Fruit fly (Drosophila melanogaster) whole organism, embryonic: ENCODE results near the gene CG14515.

Experiments used
- Ada2b ChIP-seq: fragments of 200-800 bp; sonication (Bioruptor generic); IDR thresholded peaks from 2 replicates; pipeline ENCODE4 v1.3.6; 2022; ENCODE audit warnings: missing biosample characterization, missing genetic modification characterization
- Adf1 ChIP-seq: fragments of 200-800 bp; sonication (Bioruptor generic); IDR thresholded peaks from 2 replicates; pipeline ENCODE4 v1.3.6; 2022; ENCODE audit warnings: missing biosample characterization, missing genetic modification characterization
- B-H2 ChIP-seq: fragments of 200-800 bp; sonication (Bioruptor generic); optimal IDR thresholded peaks from 2 replicates; lab custom pipeline; 2018; ENCODE audit warnings: missing biosample characterization, mild to moderate bottlenecking, missing genetic modification characterization
- C15 ChIP-seq: fragments of 200-800 bp; sonication (Bioruptor generic); IDR thresholded peaks from 3 replicates; pipeline ENCODE4 v1.3.6; 2022; ENCODE audit warnings: missing biosample characterization, missing genetic modification characterization
- CG10147 ChIP-seq: fragments of 200-800 bp; sonication (Bioruptor generic); optimal IDR thresholded peaks from 2 replicates; lab custom pipeline; 2019; ENCODE audit warnings: missing biosample characterization, mild to moderate bottlenecking, missing genetic modification characterization, moderate library complexity
- CG10565 ChIP-seq: fragments of 200-800 bp; sonication (Bioruptor generic); optimal IDR thresholded peaks from 3 replicates; lab custom pipeline; 2016; ENCODE audit warnings: missing biosample characterization, mild to moderate bottlenecking, missing genetic modification characterization
- CG10979 ChIP-seq: fragments of 200-800 bp; sonication (Bioruptor generic); optimal IDR thresholded peaks from 2 replicates; lab custom pipeline; 2018; ENCODE audit warnings: missing biosample characterization, mild to moderate bottlenecking, missing genetic modification characterization, moderate library complexity
- CG11247 ChIP-seq: fragments of 200-800 bp; sonication (Bioruptor generic); IDR thresholded peaks from 2 replicates; pipeline ENCODE4 v1.3.6; 2022; ENCODE audit warnings: missing biosample characterization, missing genetic modification characterization
- CG11560 ChIP-seq: fragments of 200-800 bp; sonication (Bioruptor generic); IDR thresholded peaks from 3 replicates; pipeline ENCODE4 v1.3.6; 2022; ENCODE audit warnings: missing biosample characterization, missing genetic modification characterization
- CG14014 ChIP-seq: fragments of 200-800 bp; sonication (Bioruptor generic); IDR thresholded peaks from 2 replicates; pipeline ENCODE4 v1.3.6; 2022; ENCODE audit warnings: missing biosample characterization, missing genetic modification characterization
- CG14441 ChIP-seq: fragments of 200-800 bp; sonication (Bioruptor generic); IDR thresholded peaks from 2 replicates; pipeline ENCODE4 v1.3.6; 2022; ENCODE audit warnings: missing biosample characterization, missing genetic modification characterization
- CG15601 ChIP-seq: fragments of 200-800 bp; sonication (Bioruptor generic); optimal IDR thresholded peaks from 3 replicates; lab custom pipeline; 2019; ENCODE audit warnings: missing biosample characterization, mild to moderate bottlenecking, missing genetic modification characterization, moderate library complexity
- CG1647 ChIP-seq: fragments of 200-800 bp; sonication (Bioruptor generic); optimal IDR thresholded peaks from 3 replicates; lab custom pipeline; 2016; ENCODE audit warnings: missing biosample characterization, missing genetic modification characterization
- CG17186 ChIP-seq: fragments of 200-800 bp; sonication (Bioruptor generic); optimal IDR thresholded peaks from 3 replicates; lab custom pipeline; 2017; ENCODE audit warnings: missing biosample characterization, missing genetic modification reagents, missing genetic modification characterization
- CG17328 ChIP-seq: fragments of 200-800 bp; sonication (Bioruptor generic); IDR thresholded peaks from 2 replicates; pipeline ENCODE4 v1.3.6; 2022; ENCODE audit warnings: missing biosample characterization, missing genetic modification characterization
- CG17912 ChIP-seq: fragments of 200-800 bp; sonication (Bioruptor generic); optimal IDR thresholded peaks from 2 replicates; lab custom pipeline; 2018; ENCODE audit warnings: missing biosample characterization, mild to moderate bottlenecking, missing genetic modification characterization
- CG18262 ChIP-seq: fragments of 200-800 bp; optimal IDR thresholded peaks from 3 replicates; lab custom pipeline; 2019; ENCODE audit warnings: missing biosample characterization, mild to moderate bottlenecking, missing genetic modification characterization, moderate library complexity
- CG30403 ChIP-seq: fragments of 200-800 bp; sonication (Bioruptor generic); optimal IDR thresholded peaks from 3 replicates; lab custom pipeline; 2016; ENCODE audit warnings: missing biosample characterization, missing genetic modification characterization
- CG30431 ChIP-seq: fragments of 200-800 bp; sonication (Bioruptor generic); optimal IDR thresholded peaks from 2 replicates; lab custom pipeline; 2017; ENCODE audit warnings: missing biosample characterization, missing genetic modification characterization
- CG4424 ChIP-seq: fragments of 200-800 bp; sonication (Bioruptor generic); optimal IDR thresholded peaks from 3 replicates; lab custom pipeline; 2016; ENCODE audit warnings: missing biosample characterization, missing genetic modification characterization
- CG6854 ChIP-seq: fragments of 200-800 bp; sonication (Bioruptor generic); optimal IDR thresholded peaks from 3 replicates; lab custom pipeline; 2017; ENCODE audit warnings: missing biosample characterization, mild to moderate bottlenecking, missing genetic modification characterization
- CG7271 ChIP-seq: fragments of 200-800 bp; sonication (Bioruptor generic); optimal IDR thresholded peaks from 2 replicates; lab custom pipeline; 2018; ENCODE audit warnings: missing biosample characterization, mild to moderate bottlenecking, missing genetic modification characterization, moderate library complexity
- CG7987 ChIP-seq: fragments of 200-800 bp; sonication (Bioruptor generic); optimal IDR thresholded peaks from 2 replicates; lab custom pipeline; 2018; ENCODE audit warnings: missing biosample characterization, mild to moderate bottlenecking, missing genetic modification characterization, moderate library complexity
- CG9817 ChIP-seq: fragments of 200-800 bp; sonication (Bioruptor generic); optimal IDR thresholded peaks from 2 replicates; lab custom pipeline; 2018; ENCODE audit warnings: missing biosample characterization, mild to moderate bottlenecking, missing genetic modification characterization, moderate library complexity
- Dref ChIP-seq: fragments of 200-800 bp; sonication (Bioruptor generic); IDR thresholded peaks from 2 replicates; pipeline ENCODE4 v1.3.6; 2022; ENCODE audit warnings: missing biosample characterization, missing genetic modification characterization
- E2f1 ChIP-seq: fragments of 200-800 bp; sonication (Bioruptor generic); IDR thresholded peaks from 2 replicates; pipeline ENCODE4 v1.3.6; 2022; ENCODE audit warnings: missing biosample characterization, missing genetic modification characterization
- H2.0 ChIP-seq: fragments of 200-800 bp; sonication (Bioruptor generic); IDR thresholded peaks from 2 replicates; pipeline ENCODE4 v1.3.6; 2022; ENCODE audit warnings: missing biosample characterization, missing genetic modification characterization
- Jarid2 ChIP-seq: fragments of 200-800 bp; sonication (Bioruptor generic); optimal IDR thresholded peaks from 3 replicates; lab custom pipeline; 2017; ENCODE audit warnings: mild to moderate bottlenecking, missing biosample characterization, missing genetic modification reagents, missing genetic modification characterization
- Max ChIP-seq: fragments of 200-800 bp; sonication (Bioruptor generic); optimal IDR thresholded peaks from 2 replicates; lab custom pipeline; 2016; ENCODE audit warnings: missing biosample characterization, mild to moderate bottlenecking, missing genetic modification characterization
- Spps ChIP-seq: fragments of 200-800 bp; sonication (Bioruptor generic); optimal IDR thresholded peaks from 2 replicates; lab custom pipeline; 2018; ENCODE audit warnings: missing biosample characterization, mild to moderate bottlenecking, missing genetic modification characterization
- Xrp1 ChIP-seq: fragments of 200-800 bp; sonication (Bioruptor generic); IDR thresholded peaks from 2 replicates; pipeline ENCODE4 v1.3.6; 2022; ENCODE audit warnings: missing biosample characterization, missing genetic modification characterization
- YL-1 ChIP-seq: fragments of 200-800 bp; sonication (Bioruptor generic); optimal IDR thresholded peaks from 3 replicates; lab custom pipeline; 2017; ENCODE audit warnings: missing biosample characterization, mild to moderate bottlenecking, missing genetic modification characterization
- croc ChIP-seq: fragments of 200-800 bp; sonication (Bioruptor generic); conservative IDR thresholded peaks from 3 replicates; pipeline ENCODE4 v1.3.6; 2022; ENCODE audit warnings: missing biosample characterization, missing genetic modification characterization
- emc ChIP-seq: fragments of 200-800 bp; sonication (Bioruptor generic); optimal IDR thresholded peaks from 2 replicates; lab custom pipeline; 2016; ENCODE audit warnings: missing biosample characterization, missing genetic modification characterization
- ewg ChIP-seq: fragments of 200-800 bp; sonication (Bioruptor generic); optimal IDR thresholded peaks from 3 replicates; lab custom pipeline; 2017; ENCODE audit warnings: mild to moderate bottlenecking, missing biosample characterization, missing genetic modification reagents, missing genetic modification characterization
- fd102C ChIP-seq: fragments of 200-800 bp; sonication (Bioruptor generic); optimal IDR thresholded peaks from 2 replicates; lab custom pipeline; 2018; ENCODE audit warnings: missing biosample characterization, mild to moderate bottlenecking, missing genetic modification characterization, moderate library complexity
- fd3F ChIP-seq: fragments of 200-800 bp; sonication (Bioruptor generic); optimal IDR thresholded peaks from 2 replicates; lab custom pipeline; 2018; ENCODE audit warnings: missing biosample characterization, mild to moderate bottlenecking, missing genetic modification characterization, moderate library complexity
- gcm2 ChIP-seq: fragments of 200-800 bp; sonication (Bioruptor generic); optimal IDR thresholded peaks from 2 replicates; lab custom pipeline; 2016; ENCODE audit warnings: missing biosample characterization, missing genetic modification characterization
- grn ChIP-seq: fragments of 200-800 bp; sonication (Bioruptor generic); optimal IDR thresholded peaks from 3 replicates; lab custom pipeline; 2017; ENCODE audit warnings: missing biosample characterization, missing genetic modification characterization
- hb ChIP-seq: fragments of 200-800 bp; sonication (Bioruptor generic); IDR thresholded peaks from 3 replicates; pipeline ENCODE4 v1.3.6; 2022; ENCODE audit warnings: missing biosample characterization, missing genetic modification characterization; ENCODE audit not compliant: partially characterized antibody
- jigr1 ChIP-seq: fragments of 200-800 bp; sonication (Bioruptor generic); IDR thresholded peaks from 3 replicates; pipeline ENCODE4 v1.3.6; 2022; ENCODE audit warnings: missing biosample characterization, missing genetic modification characterization
- knrl ChIP-seq: fragments of 200-800 bp; sonication (Bioruptor generic); IDR thresholded peaks from 3 replicates; pipeline ENCODE4 v1.3.6; 2022; ENCODE audit warnings: missing biosample characterization, missing genetic modification characterization; ENCODE audit not compliant: partially characterized antibody
- pho ChIP-seq: fragments of 200-800 bp; sonication (Bioruptor generic); optimal IDR thresholded peaks from 2 replicates; lab custom pipeline; 2016; ENCODE audit warnings: missing biosample characterization, missing genetic modification characterization
- pros ChIP-seq: fragments of 200-800 bp; sonication (Bioruptor generic); optimal IDR thresholded peaks from 3 replicates; lab custom pipeline; 2019; ENCODE audit warnings: missing biosample characterization, mild to moderate bottlenecking, missing genetic modification characterization, moderate library complexity
- pzg ChIP-seq: fragments of 200-800 bp; sonication (Bioruptor generic); optimal IDR thresholded peaks from 3 replicates; lab custom pipeline; 2018; ENCODE audit warnings: missing biosample characterization, mild to moderate bottlenecking, missing genetic modification characterization, moderate library complexity
- sd ChIP-seq: fragments of 200-800 bp; sonication (Bioruptor generic); optimal IDR thresholded peaks from 3 replicates; lab custom pipeline; 2018; ENCODE audit warnings: missing biosample characterization, mild to moderate bottlenecking, missing genetic modification characterization, moderate library complexity
- sr ChIP-seq: fragments of 200-800 bp; sonication (Bioruptor generic); IDR thresholded peaks from 3 replicates; pipeline ENCODE4 v1.3.6; 2022; ENCODE audit warnings: missing biosample characterization, missing genetic modification characterization
- tio ChIP-seq: fragments of 200-800 bp; sonication (Bioruptor generic); optimal IDR thresholded peaks from 2 replicates; lab custom pipeline; 2017; ENCODE audit warnings: missing biosample characterization, missing genetic modification characterization, inconsistent platforms
- zen2 ChIP-seq: fragments of 200-800 bp; sonication (Bioruptor generic); IDR thresholded peaks from 3 replicates; pipeline ENCODE4 v1.3.6; 2022; ENCODE audit warnings: missing biosample characterization, missing genetic modification characterization; ENCODE audit not compliant: partially characterized antibody

CG14515 gene

DNA sequence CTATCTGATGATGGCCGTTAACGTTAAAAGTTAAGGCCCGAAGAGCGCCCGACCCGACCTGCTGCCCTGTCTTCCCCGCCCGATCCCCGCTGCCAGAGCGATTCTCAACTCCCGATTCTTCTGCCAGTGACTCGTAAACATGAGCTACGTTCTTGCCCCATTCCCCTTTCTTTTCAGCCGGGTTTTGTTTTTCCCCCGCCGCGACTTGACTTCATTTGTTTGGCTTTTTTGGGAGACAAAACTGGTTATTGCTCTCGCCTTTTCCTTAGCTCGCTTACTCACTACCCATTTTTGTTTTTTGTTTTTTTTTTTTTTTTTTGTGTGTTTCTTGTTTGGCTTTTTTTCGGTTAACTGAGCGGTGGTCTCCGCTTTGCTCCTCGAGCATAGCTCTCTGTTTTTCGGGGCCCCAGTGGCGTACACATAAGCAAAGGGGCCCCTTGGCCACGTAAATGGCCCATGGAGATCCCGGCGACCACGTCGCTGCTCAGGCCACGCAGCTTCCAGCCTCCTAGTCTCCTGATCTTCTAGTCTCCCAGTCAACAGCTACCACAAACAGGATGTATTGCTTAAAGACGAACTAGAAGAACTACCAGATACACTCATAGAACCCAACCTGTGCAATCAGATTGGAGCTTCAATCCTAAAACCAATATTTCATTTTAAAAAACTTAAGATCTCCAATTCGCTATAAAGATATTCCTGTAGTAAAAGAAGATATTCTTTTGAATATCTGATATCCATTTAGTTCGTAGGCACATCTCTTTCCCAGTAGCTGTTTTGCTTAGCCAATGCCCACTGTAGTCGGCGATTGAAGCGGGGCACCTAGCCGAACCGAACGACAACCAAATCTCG lies 13.4 kb downstream of the CG14515 start:
- no peak for TF ChIP-seq Ada2b
- TF ChIP-seq Jarid2: no peak
- no peak for TF ChIP-seq emc (GFP tag; lab: Kevin White, UChicago)
- no peak for TF ChIP-seq C15 (GFP tag; lab: Robert Waterston, UW)
- no peak for TF ChIP-seq CG14441 (GFP tag; lab: Robert Waterston, UW)
- no peak for TF ChIP-seq CG14014 (GFP tag; lab: Robert Waterston, UW)
- TF ChIP-seq CG17328: 0 out of 2 replicates have a peak, but pooled peaks have one; percentile 35
- no peak for TF ChIP-seq gcm2
- TF ChIP-seq CG10979 (tag; lab: Kevin White, UChicago): peak; percentile 37
- no peak for TF ChIP-seq pzg (GFP tag; lab: Kevin White, UChicago)
- no peak for TF ChIP-seq CG7987 (GFP tag; lab: Kevin White, UChicago)
- no peak for TF ChIP-seq CG7271 (tag; lab: Kevin White, UChicago)
- no peak for TF ChIP-seq Dref
- TF ChIP-seq CG10147 (GFP tag; lab: Kevin White, UChicago): no peak
- TF ChIP-seq CG9817: no peak
- TF ChIP-seq tio: no peak
- TF ChIP-seq sr (GFP tag; lab: Robert Waterston, UW): no peak
- no peak for TF ChIP-seq pho (GFP tag; lab: Kevin White, UChicago)
- TF ChIP-seq CG30403 (GFP tag; lab: Kevin White, UChicago): peak; percentile 9
- no peak for TF ChIP-seq CG1647 (GFP tag; lab: Kevin White, UChicago)
- no peak for TF ChIP-seq H2.0 (GFP tag; lab: Robert Waterston, UW)
- no peak for TF ChIP-seq CG17186 (GFP tag; lab: Kevin White, UChicago)
- TF ChIP-seq fd102C (GFP tag; lab: Kevin White, UChicago): no peak
- no peak for TF ChIP-seq Adf1
- TF ChIP-seq CG10565 (GFP tag; lab: Kevin White, UChicago): no peak
- no peak for TF ChIP-seq hb (GFP tag; lab: Robert Waterston, UW)
- no peak for TF ChIP-seq jigr1 (GFP tag; lab: Robert Waterston, UW)
- peak; percentile 41; the same call in 1 of the 2 replicates for TF ChIP-seq Xrp1 (GFP tag; lab: Robert Waterston, UW)
- TF ChIP-seq sd (tag; lab: Kevin White, UChicago): no peak
- peak; percentile 47 for TF ChIP-seq CG18262
- TF ChIP-seq knrl: no peak
- no peak for TF ChIP-seq B-H2 (GFP tag; lab: Kevin White, UChicago)
- TF ChIP-seq zen2: no peak
- TF ChIP-seq Max (GFP tag; lab: Kevin White, UChicago): no peak
- TF ChIP-seq ewg: no peak
- no peak for TF ChIP-seq CG11560 (tag; lab: Robert Waterston, UW)
- TF ChIP-seq Spps: no peak
- TF ChIP-seq CG6854 (GFP tag; lab: Kevin White, UChicago): no peak
- no peak for TF ChIP-seq E2f1 (GFP tag; lab: Robert Waterston, UW)
- no peak for TF ChIP-seq YL-1 (GFP tag; lab: Kevin White, UChicago)
- no peak for TF ChIP-seq grn (GFP tag; lab: Kevin White, UChicago)
- no peak for TF ChIP-seq pros (GFP tag; lab: Kevin White, UChicago)
- peak; percentile 17 for TF ChIP-seq CG30431
- peak; percentile 38; the same call in 2 of the 3 replicates for TF ChIP-seq croc (GFP tag; lab: Robert Waterston, UW)
- no peak for TF ChIP-seq CG4424 (GFP tag; lab: Kevin White, UChicago)
- TF ChIP-seq fd3F (GFP tag; lab: Kevin White, UChicago): no peak
- TF ChIP-seq CG17912 (GFP tag; lab: Kevin White, UChicago): no peak
- TF ChIP-seq CG11247 (GFP tag; lab: Robert Waterston, UW): no peak
- TF ChIP-seq CG15601: peak; percentile 4
